Worm (Caenorhabditis elegans) whole organism, late embryonic: ENCODE measurements around the gene cat-2.

ENCODE experiments used
- C38D4.7 ChIP-seq: fragments of 200-800 bp; sonication (Bioruptor generic); optimal IDR thresholded peaks from 2 replicates; lab custom pipeline; 2018; ENCODE audit warnings: mild to moderate bottlenecking, missing genetic modification characterization, moderate library complexity, missing compliant biosample characterization
- ama-1 ChIP-seq: fragments of 150-350 bp; optimal IDR thresholded peaks from 2 replicates; lab custom pipeline; 2014
- ceh-2 ChIP-seq: sonication (generic microtip); optimal IDR thresholded peaks from 2 replicates; lab custom pipeline; 2016; ENCODE audit warnings: missing genotype, missing genetic modification characterization, missing compliant biosample characterization
- ceh-6 ChIP-seq: fragments of 200-800 bp; sonication (Bioruptor generic); optimal IDR thresholded peaks from 2 replicates; lab custom pipeline; 2018; ENCODE audit warnings: mild to moderate bottlenecking, missing genetic modification characterization, missing compliant biosample characterization
- ceh-9 ChIP-seq: sonication (generic microtip); optimal IDR thresholded peaks from 2 replicates; lab custom pipeline; 2016; ENCODE audit warnings: mild to moderate bottlenecking, missing genetic modification characterization, inconsistent platforms, missing compliant biosample characterization
- hlh-8 ChIP-seq: sonication (generic microtip); optimal IDR thresholded peaks from 2 replicates; lab custom pipeline; 2016; ENCODE audit warnings: missing genotype, missing genetic modification characterization, missing compliant biosample characterization
- nhr-11 ChIP-seq: fragments of 150-350 bp; optimal IDR thresholded peaks from 2 replicates; lab custom pipeline; 2014; ENCODE audit warnings: missing biosample characterization, missing genetic modification characterization
- odd-2 ChIP-seq: sonication (generic microtip); optimal IDR thresholded peaks from 2 replicates; lab custom pipeline; 2017; ENCODE audit warnings: antibody characterized with exemption, mild to moderate bottlenecking, missing genetic modification characterization, missing compliant biosample characterization
- pag-3 ChIP-seq: sonication (generic microtip); optimal IDR thresholded peaks from 2 replicates; lab custom pipeline; 2016; ENCODE audit warnings: missing compliant biosample characterization, missing genetic modification characterization, borderline replicate concordance
- pha-2 ChIP-seq: sonication (generic microtip); optimal IDR thresholded peaks from 2 replicates; lab custom pipeline; 2017; ENCODE audit warnings: mild to moderate bottlenecking, missing genetic modification characterization, missing compliant biosample characterization
- pqm-1 ChIP-seq: sonication (generic microtip); optimal IDR thresholded peaks from 2 replicates; lab custom pipeline; 2016; ENCODE audit warnings: missing genetic modification characterization, missing compliant biosample characterization
- sox-4 ChIP-seq: sonication (generic microtip); optimal IDR thresholded peaks from 2 replicates; lab custom pipeline; 2017; ENCODE audit warnings: mild to moderate bottlenecking, missing genetic modification characterization, inconsistent platforms, missing compliant biosample characterization
- syd-9 ChIP-seq: sonication (generic microtip); optimal IDR thresholded peaks from 2 replicates; lab custom pipeline; 2016; ENCODE audit warnings: mild to moderate bottlenecking, missing genetic modification characterization, moderate library complexity, missing compliant biosample characterization
- tbx-2 ChIP-seq: sonication (generic microtip); optimal IDR thresholded peaks from 2 replicates; lab custom pipeline; 2016; ENCODE audit warnings: missing genetic modification characterization, missing compliant biosample characterization

ce11 chrII:299684-300083 lies 42.1 kb downstream of the cat-2 start, which contains the start of gene K01A2.6:
- TF ChIP-seq ceh-6 (GFP tag; lab: Kevin White, UChicago) (no peak), nhr-11 (no peak), tbx-2 (tag; lab: Kevin White, UChicago) (no peak), pqm-1 (tag; lab: Kevin White, UChicago) (no peak), syd-9 (no peak), ceh-2 (tag; lab: Kevin White, UChicago) (no peak), ceh-9 (tag; lab: Kevin White, UChicago) (no peak), sox-4 (tag; lab: Kevin White, UChicago) (no peak), pag-3 (no peak), pha-2 (tag; lab: Kevin White, UChicago) (no peak), hlh-8 (tag; lab: Kevin White, UChicago) (no peak), ama-1 (lab: Kevin White, UChicago) (no peak), odd-2 (tag; lab: Kevin White, UChicago) (no peak), C38D4.7 (GFP tag; lab: Kevin White, UChicago) (no peak)
